Worm (Caenorhabditis elegans) whole organism, L3 larva: ENCODE results near the gene T09A5.4.

Experiments used
- aly-2 ChIP-seq: fragments of 150-350 bp; optimal IDR thresholded peaks from 2 replicates; lab custom pipeline; 2014; ENCODE audit warnings: missing biosample characterization, missing genetic modification characterization
- ama-1 ChIP-seq: fragments of 150-350 bp; optimal IDR thresholded peaks from 2 replicates; lab custom pipeline; 2018
- ceh-82 ChIP-seq: fragments of 150-350 bp; optimal IDR thresholded peaks from 2 replicates; lab custom pipeline; 2014; ENCODE audit warnings: missing biosample characterization, missing genetic modification characterization
- egl-5 ChIP-seq: fragments of 150-350 bp; optimal IDR thresholded peaks from 2 replicates; lab custom pipeline; 2017; ENCODE audit warnings: missing biosample characterization, missing genetic modification reagents, missing genetic modification characterization, inconsistent platforms
- elt-2 ChIP-seq: sonication (generic microtip); optimal IDR thresholded peaks from 2 replicates; lab custom pipeline; 2016; ENCODE audit warnings: missing genetic modification reagents, mild to moderate bottlenecking, missing genetic modification characterization, missing compliant biosample characterization
- eor-1 ChIP-seq, 2 experiments: fragments of 150-350 bp; optimal IDR thresholded peaks; 2 replicates each; lab custom pipeline; 2014 to 2018; ENCODE audit warnings: missing biosample characterization in 2 of 2, missing genetic modification characterization in 2 of 2
- fkh-10 ChIP-seq: sonication (generic microtip); optimal IDR thresholded peaks from 2 replicates; lab custom pipeline; 2017; ENCODE audit warnings: missing biosample characterization, missing genetic modification reagents, missing genetic modification characterization
- fkh-2 ChIP-seq: fragments of 150-350 bp; optimal IDR thresholded peaks from 2 replicates; lab custom pipeline; 2014; ENCODE audit warnings: missing biosample characterization, missing genetic modification reagents, missing genetic modification characterization
- hmg-11 ChIP-seq: sonication (generic microtip); optimal IDR thresholded peaks from 2 replicates; lab custom pipeline; 2016; ENCODE audit warnings: missing genetic modification characterization, missing compliant biosample characterization
- lin-39 ChIP-seq: fragments of 150-350 bp; optimal IDR thresholded peaks from 2 replicates; lab custom pipeline; 2018; ENCODE audit warnings: missing biosample characterization, missing genetic modification reagents, missing genetic modification characterization
- mml-1 ChIP-seq: fragments of 150-350 bp; sonication (generic microtip); optimal IDR thresholded peaks from 3 replicates; lab custom pipeline; 2014; ENCODE audit warnings: missing biosample characterization, missing genetic modification characterization
- nfya-1 ChIP-seq: sonication (generic microtip); optimal IDR thresholded peaks from 2 replicates; lab custom pipeline; 2017; ENCODE audit warnings: missing genetic modification characterization, mild to moderate bottlenecking, missing compliant biosample characterization, antibody characterized with exemption, moderate library complexity; ENCODE audit not compliant: insufficient read depth
- nhr-23 ChIP-seq: fragments of 150-350 bp; optimal IDR thresholded peaks from 2 replicates; lab custom pipeline; 2014; ENCODE audit warnings: missing biosample characterization, missing genetic modification reagents, missing genetic modification characterization
- nhr-237 ChIP-seq: fragments of 150-350 bp; optimal IDR thresholded peaks from 2 replicates; lab custom pipeline; 2014; ENCODE audit warnings: missing biosample characterization, missing genetic modification characterization
- nhr-67 ChIP-seq: fragments of 150-350 bp; optimal IDR thresholded peaks from 2 replicates; lab custom pipeline; 2014; ENCODE audit warnings: missing biosample characterization, missing genetic modification characterization
- pha-4 ChIP-seq: fragments of 150-350 bp; optimal IDR thresholded peaks from 2 replicates; lab custom pipeline; 2014; ENCODE audit warnings: missing biosample characterization, missing genetic modification reagents, missing genetic modification characterization
- pqm-1 ChIP-seq: fragments of 150-350 bp; optimal IDR thresholded peaks from 2 replicates; lab custom pipeline; 2017; ENCODE audit warnings: missing biosample characterization, missing genetic modification characterization, inconsistent platforms
- tbx-2 ChIP-seq: sonication (generic microtip); optimal IDR thresholded peaks from 2 replicates; lab custom pipeline; 2016; ENCODE audit warnings: mild to moderate bottlenecking, missing genetic modification characterization, missing compliant biosample characterization
- unc-62 ChIP-seq: fragments of 150-350 bp; sonication (generic microtip); optimal IDR thresholded peaks from 4 replicates; lab custom pipeline; 2014; ENCODE audit warnings: missing biosample characterization, missing genetic modification reagents, missing genetic modification characterization
- ztf-11 ChIP-seq: fragments of 150-350 bp; optimal IDR thresholded peaks from 2 replicates; lab custom pipeline; 2014; ENCODE audit warnings: missing biosample characterization, missing genetic modification characterization
- ztf-4 ChIP-seq: fragments of 150-350 bp; optimal IDR thresholded peaks from 2 replicates; lab custom pipeline; 2014; ENCODE audit warnings: missing biosample characterization, missing genetic modification characterization

The T09A5.4 gene

ce11 chrII:7889321-7889720 is 43.3 kb downstream of the T09A5.4 start:
- TF ChIP-seq pqm-1 (peak; percentile 57), elt-2 (tag; lab: Kevin White, UChicago) (peak; percentile 74), eor-1 (tag; optimal IDR thresholded peaks at IDR 0.05; lab: Kevin White, UChicago) (no peak)
- TF ChIP-seq, all 47 proteins: peak for 2

- peak; percentile 2 for TF ChIP-seq ama-1 (lab: Kevin White, UChicago)
- TF ChIP-seq unc-62 (GFP tag; lab: Kevin White, UChicago): peak; percentile 16
- peak; percentile 66 for TF ChIP-seq pqm-1
- peak; percentile 90 for TF ChIP-seq elt-2 (tag; lab: Kevin White, UChicago)
- no peak for TF ChIP-seq ceh-82
- TF ChIP-seq nhr-23 (tag; lab: Kevin White, UChicago): peak; percentile 11
- TF ChIP-seq fkh-10: peak; percentile 32
- peak; percentile 76 for TF ChIP-seq nfya-1 (tag; lab: Kevin White, UChicago)
- TF ChIP-seq ztf-4 (tag; lab: Kevin White, UChicago): peak; percentile 32
- peak; percentile 44 for TF ChIP-seq hmg-11 (tag; lab: Kevin White, UChicago)
- TF ChIP-seq pha-4 (tag; lab: Kevin White, UChicago): peak; percentile 43
- peak; percentile 24 for TF ChIP-seq tbx-2 (tag; lab: Kevin White, UChicago)
- no peak for TF ChIP-seq aly-2 (tag; lab: Kevin White, UChicago)
- TF ChIP-seq lin-39 (tag; lab: Kevin White, UChicago): peak; percentile 85
- TF ChIP-seq ztf-11 (tag; lab: Kevin White, UChicago): no peak
- no peak for TF ChIP-seq nhr-67
- peak; percentile 55 for TF ChIP-seq egl-5
- TF ChIP-seq, all 47 proteins: peak for 13
These were observed 46.1 kb downstream of the T09A5.4 start for ce11 chrII:7891869-7892615.

- TF ChIP-seq eor-1 (tag; optimal IDR thresholded peaks at IDR 0.05; lab: Kevin White, UChicago) (no peak), pha-4 (tag; lab: Kevin White, UChicago) (peak; percentile 41)
These were observed 46.8 kb downstream of the T09A5.4 start, which contains the start of gene ptc-1 for ce11 chrII:7892761-7893272. TSS of gene ptc-1 (plus strand) at chrII:7893222.

ce11 chrII:7893648-7894047 is 47.7 kb downstream of the T09A5.4 start:
- TF ChIP-seq mml-1 (tag; lab: Kevin White, UChicago): no peak
- peak; percentile 73 for TF ChIP-seq lin-39 (tag; lab: Kevin White, UChicago)
- no peak for TF ChIP-seq fkh-2 (tag; lab: Kevin White, UChicago)

ce11 chrII:7895190-7895589 is 49.2 kb downstream of the T09A5.4 start:
- TF ChIP-seq lin-39 (tag; lab: Kevin White, UChicago) (peak; percentile 66), aly-2 (tag; lab: Kevin White, UChicago) (no peak), nhr-237 (no peak), nfya-1 (tag; lab: Kevin White, UChicago) (peak; percentile 19)
